Worm (Caenorhabditis elegans): ENCODE measurements around the gene C03A3.9.

C03A3.9 gene

ce11 chrX:11266711-11267110, at the start of gene C03A3.9:
Gene C03A3.9 (plus strand): TSS chrX:11267011.
- TF ChIP-seq B0035.1 (tag; optimal IDR thresholded peaks at IDR 0.05) (no peak), snpc-4 (GFP tag; optimal IDR thresholded peaks at IDR 0.05) (no peak), snpc-4 (tag; optimal IDR thresholded peaks at IDR 0.05) (no peak), Y56A3A.18 (GFP tag; IDR thresholded peaks at IDR 0.05) (no peak), chd-7 (tag; optimal IDR thresholded peaks at IDR 0.05) (no peak), Y95B8A.8 (GFP tag; IDR thresholded peaks at IDR 0.05) (no peak), F57C9.4 (tag; optimal IDR thresholded peaks at IDR 0.05) (no peak), ceh-58 (GFP tag; IDR thresholded peaks at IDR 0.05) (no peak)

- TF ChIP-seq hmg-1.2 (GFP tag; IDR thresholded peaks at IDR 0.05): no peak
- no peak for TF ChIP-seq hsf-1 (GFP tag; IDR thresholded peaks at IDR 0.05)
- TF ChIP-seq F55B11.4 (tag; optimal IDR thresholded peaks at IDR 0.05; ENCODE audit: borderline replicate concordance, insufficient read depth): no peak
- no peak for TF ChIP-seq F57A8.1 (GFP tag; optimal IDR thresholded peaks at IDR 0.05)
- no peak for TF ChIP-seq mxl-1 (tag; optimal IDR thresholded peaks at IDR 0.05)
- TF ChIP-seq Y67H2A.10 (GFP tag; conservative IDR thresholded peaks at IDR 0.05): no peak
- no peak for TF ChIP-seq B0261.1 (tag; optimal IDR thresholded peaks at IDR 0.05)
- TF ChIP-seq nhr-80 (tag; optimal IDR thresholded peaks at IDR 0.05): no peak
- no peak for TF ChIP-seq madf-10 (tag; optimal IDR thresholded peaks at IDR 0.05)
Observed at ce11 chrX:11222597-11223218, 44.1 kb upstream of the C03A3.9 start, which contains the start of gene C34F6.9. Gene C34F6.9 (minus strand): TSS chrX:11222647.

- TF ChIP-seq hsf-1 (GFP tag; IDR thresholded peaks at IDR 0.05): no peak
- TF ChIP-seq sea-2 (GFP tag; IDR thresholded peaks at IDR 0.05): no peak
- TF ChIP-seq F57C9.4 (tag; optimal IDR thresholded peaks at IDR 0.05): no peak
- TF ChIP-seq ceh-27 (GFP tag; optimal IDR thresholded peaks at IDR 0.05): no peak
- no peak for TF ChIP-seq fkh-3 (tag; optimal IDR thresholded peaks at IDR 0.05)
- TF ChIP-seq F52B5.7 (tag; optimal IDR thresholded peaks at IDR 0.05): no peak
- TF ChIP-seq madf-3 (GFP tag; IDR thresholded peaks at IDR 0.05): no peak
- no peak for TF ChIP-seq pbrm-1 (GFP tag; IDR thresholded peaks at IDR 0.05)
- TF ChIP-seq nhr-80 (tag; optimal IDR thresholded peaks at IDR 0.05): no peak
Observed at ce11 chrX:11226595-11226994, 40.2 kb upstream of the C03A3.9 start, which contains the start of gene C34F6.12. Gene C34F6.12 (minus strand): TSS chrX:11226695.

- no peak for TF ChIP-seq ztf-22 (GFP tag; optimal IDR thresholded peaks at IDR 0.05)
- no peak for TF ChIP-seq ceh-58 (GFP tag; IDR thresholded peaks at IDR 0.05)
- peak; percentile 16 for TF ChIP-seq atf-7 (tag; optimal IDR thresholded peaks at IDR 0.05)
- no peak for TF ChIP-seq attf-3 (GFP tag; conservative IDR thresholded peaks at IDR 0.05)
- peak; percentile 29 for TF ChIP-seq ceh-27 (GFP tag; optimal IDR thresholded peaks at IDR 0.05)
Observed at ce11 chrX:11240585-11241115, 26.2 kb upstream of the C03A3.9 start, which contains the start of gene C34F6.10. Gene C34F6.10 (minus strand): TSS chrX:11240635.

- TF ChIP-seq K12H6.12 (tag; optimal IDR thresholded peaks at IDR 0.05): no peak
- no peak for TF ChIP-seq Y79H2A.3 (GFP tag; conservative IDR thresholded peaks at IDR 0.05)
Observed at ce11 chrX:11241479-11241878, 25.3 kb upstream of the C03A3.9 start.

ce11 chrX:11243604-11244003, 23.2 kb upstream of the C03A3.9 start:
- no peak for TF ChIP-seq hrde-1 (tag; optimal IDR thresholded peaks at IDR 0.05; ENCODE audit: borderline replicate concordance)
- TF ChIP-seq B0019.2 (GFP tag; conservative IDR thresholded peaks at IDR 0.05): no peak
- no peak for TF ChIP-seq F57C9.4 (tag; optimal IDR thresholded peaks at IDR 0.05)
- no peak for TF ChIP-seq cebp-2 (GFP tag; IDR thresholded peaks at IDR 0.05)
- no peak for TF ChIP-seq aptf-3 (GFP tag; IDR thresholded peaks at IDR 0.05)
- no peak for TF ChIP-seq Y53G8AR.9 (GFP tag; conservative IDR thresholded peaks at IDR 0.05)
- no peak for TF ChIP-seq F52B5.7 (tag; optimal IDR thresholded peaks at IDR 0.05)
- no peak for TF ChIP-seq ceh-100 (GFP tag; IDR thresholded peaks at IDR 0.05)
- TF ChIP-seq F49E8.2 (tag; optimal IDR thresholded peaks at IDR 0.05; ENCODE audit: insufficient read depth): no peak
- TF ChIP-seq K12H6.12 (tag; optimal IDR thresholded peaks at IDR 0.05): no peak
- no peak for TF ChIP-seq somi-1 (GFP tag; optimal IDR thresholded peaks at IDR 0.05)
